Worm (Caenorhabditis elegans) whole organism, young adult: Measurements from ENCODE around the gene F53A9.6.

ENCODE experiments used
- F23B12.7 ChIP-seq: sonication (generic microtip); optimal IDR thresholded peaks from 2 replicates; lab custom pipeline; 2017; ENCODE audit warnings: missing genetic modification characterization, mild to moderate bottlenecking, missing compliant biosample characterization, antibody characterized with exemption, moderate library complexity; ENCODE audit not compliant: insufficient read depth
- T07F8.4 ChIP-seq: sonication (generic microtip); optimal IDR thresholded peaks from 2 replicates; lab custom pipeline; 2016; ENCODE audit warnings: mild to moderate bottlenecking, missing genetic modification characterization, moderate library complexity, missing compliant biosample characterization
- Y53G8AR.9 ChIP-seq: fragments of 200-800 bp; sonication (Bioruptor generic); conservative IDR thresholded peaks from 2 replicates; pipeline ENCODE4 v1.3.6; 2022; ENCODE audit warnings: missing genetic modification reagents, missing genetic modification characterization, missing compliant biosample characterization
- atf-7 ChIP-seq: sonication (generic microtip); optimal IDR thresholded peaks from 2 replicates; lab custom pipeline; 2017; ENCODE audit warnings: mild to moderate bottlenecking, missing genetic modification characterization, missing compliant biosample characterization
- cebp-1 ChIP-seq, 2 experiments: fragments of 200-800 bp in 1 of 2; sonication (Bioruptor generic) in 1 of 2; sonication (generic microtip) in 1 of 2; IDR thresholded peaks in 1 of 2; optimal IDR thresholded peaks in 1 of 2; 2 replicates each; pipeline versions ENCODE4 v1.3.6 to Lab custom; 2017 to 2022; ENCODE audit warnings: missing compliant biosample characterization in 2 of 2, missing genetic modification characterization in 2 of 2, mild to moderate bottlenecking in 1 of 2, missing genetic modification reagents in 1 of 2, moderate library complexity in 1 of 2
- cebp-2 ChIP-seq: fragments of 200-800 bp; sonication (Bioruptor generic); IDR thresholded peaks from 2 replicates; pipeline ENCODE4 v1.3.6; 2022; ENCODE audit warnings: missing genetic modification characterization, missing compliant biosample characterization
- ceh-27 ChIP-seq: fragments of 200-800 bp; sonication (Bioruptor generic); optimal IDR thresholded peaks from 2 replicates; lab custom pipeline; 2018; ENCODE audit warnings: mild to moderate bottlenecking, missing genetic modification characterization, moderate library complexity, missing compliant biosample characterization
- ceh-79 ChIP-seq: sonication (generic microtip); optimal IDR thresholded peaks from 2 replicates; lab custom pipeline; 2017; ENCODE audit warnings: mild to moderate bottlenecking, missing genetic modification characterization, missing compliant biosample characterization
- ceh-91 ChIP-seq: fragments of 200-800 bp; sonication (Bioruptor generic); IDR thresholded peaks from 2 replicates; pipeline ENCODE4 v1.3.6; 2022; ENCODE audit warnings: missing genetic modification reagents, missing genetic modification characterization, missing compliant biosample characterization
- chd-7 ChIP-seq: sonication (generic microtip); optimal IDR thresholded peaks from 2 replicates; lab custom pipeline; 2016; ENCODE audit warnings: mild to moderate bottlenecking, missing genetic modification characterization, moderate library complexity, missing compliant biosample characterization
- die-1 ChIP-seq: sonication (generic microtip); optimal IDR thresholded peaks from 2 replicates; lab custom pipeline; 2016; ENCODE audit warnings: missing genotype, mild to moderate bottlenecking, missing genetic modification characterization, missing compliant biosample characterization
- dpff-1 ChIP-seq: sonication (generic microtip); optimal IDR thresholded peaks from 2 replicates; lab custom pipeline; 2017; ENCODE audit warnings: mild to moderate bottlenecking, missing genetic modification characterization, missing compliant biosample characterization
- egl-44 ChIP-seq: fragments of 200-800 bp; sonication (Bioruptor generic); IDR thresholded peaks from 2 replicates; pipeline ENCODE4 v1.3.6; 2022; ENCODE audit warnings: missing genetic modification reagents, missing genetic modification characterization, missing compliant biosample characterization
- egrh-3 ChIP-seq: fragments of 200-800 bp; sonication (Bioruptor generic); IDR thresholded peaks from 2 replicates; pipeline ENCODE4 v1.3.6; 2022; ENCODE audit warnings: missing genetic modification reagents, missing genetic modification characterization, missing compliant biosample characterization
- ekl-4 ChIP-seq: fragments of 200-800 bp; sonication (Bioruptor generic); IDR thresholded peaks from 2 replicates; pipeline ENCODE4 v1.3.6; 2022; ENCODE audit warnings: missing genetic modification reagents, missing genetic modification characterization, missing compliant biosample characterization
- fkh-3 ChIP-seq: sonication (generic microtip); optimal IDR thresholded peaks from 2 replicates; lab custom pipeline; 2016; ENCODE audit warnings: mild to moderate bottlenecking, missing genetic modification characterization, missing compliant biosample characterization
- gei-17 ChIP-seq: fragments of 200-800 bp; sonication (Bioruptor generic); optimal IDR thresholded peaks from 2 replicates; lab custom pipeline; 2018; ENCODE audit warnings: mild to moderate bottlenecking, missing genetic modification characterization, missing compliant biosample characterization
- let-526 ChIP-seq: fragments of 200-800 bp; sonication (Bioruptor generic); IDR thresholded peaks from 2 replicates; pipeline ENCODE4 v1.3.6; 2022; ENCODE audit warnings: missing genetic modification reagents, missing genetic modification characterization, missing compliant biosample characterization
- let-607 ChIP-seq, 2 experiments: fragments of 200-800 bp in 1 of 2; sonication (Bioruptor generic) in 1 of 2; sonication (generic microtip) in 1 of 2; optimal IDR thresholded peaks; 2 replicates each; lab custom pipeline; 2016 to 2018; ENCODE audit warnings: mild to moderate bottlenecking in 2 of 2, missing compliant biosample characterization in 2 of 2, missing genetic modification characterization in 2 of 2, moderate library complexity in 2 of 2, missing genotype in 1 of 2
- lin-26 ChIP-seq: fragments of 200-800 bp; sonication (Bioruptor generic); IDR thresholded peaks from 2 replicates; pipeline ENCODE4 v1.3.6; 2022; ENCODE audit warnings: missing genetic modification reagents, missing genetic modification characterization, missing compliant biosample characterization
- lin-40 ChIP-seq: sonication (generic microtip); optimal IDR thresholded peaks from 2 replicates; lab custom pipeline; 2016; ENCODE audit warnings: missing genetic modification characterization, mild to moderate bottlenecking, missing compliant biosample characterization, missing genotype, missing genetic modification reagents
- lin-54 ChIP-seq: fragments of 200-800 bp; sonication (Bioruptor generic); optimal IDR thresholded peaks from 2 replicates; lab custom pipeline; 2018; ENCODE audit warnings: mild to moderate bottlenecking, missing genetic modification characterization, missing compliant biosample characterization
- lsl-1 ChIP-seq: fragments of 200-800 bp; sonication (Bioruptor generic); optimal IDR thresholded peaks from 2 replicates; lab custom pipeline; 2018; ENCODE audit warnings: mild to moderate bottlenecking, missing genetic modification characterization, moderate library complexity, missing compliant biosample characterization
- madf-3 ChIP-seq: fragments of 200-800 bp; sonication (Bioruptor generic); IDR thresholded peaks from 2 replicates; pipeline ENCODE4 v1.3.6; 2022; ENCODE audit warnings: missing genetic modification reagents, missing genetic modification characterization, missing compliant biosample characterization
- mcd-1 ChIP-seq: fragments of 200-800 bp; sonication (Bioruptor generic); IDR thresholded peaks from 2 replicates; pipeline ENCODE4 v1.3.6; 2022; ENCODE audit warnings: missing genetic modification reagents, missing genetic modification characterization, missing compliant biosample characterization
- nfyb-1 ChIP-seq: fragments of 200-800 bp; sonication (Bioruptor generic); IDR thresholded peaks from 2 replicates; pipeline ENCODE4 v1.3.6; 2022; ENCODE audit warnings: missing genetic modification reagents, missing genetic modification characterization, missing compliant biosample characterization
- nhr-80 ChIP-seq: sonication (generic microtip); optimal IDR thresholded peaks from 2 replicates; lab custom pipeline; 2016; ENCODE audit warnings: missing genetic modification characterization, missing compliant biosample characterization
- nhr-90 ChIP-seq: sonication (generic microtip); optimal IDR thresholded peaks from 2 replicates; lab custom pipeline; 2016; ENCODE audit warnings: missing genotype, mild to moderate bottlenecking, missing genetic modification characterization, missing compliant biosample characterization
- pbrm-1 ChIP-seq: fragments of 200-800 bp; sonication (Bioruptor generic); IDR thresholded peaks from 2 replicates; pipeline ENCODE4 v1.3.6; 2022; ENCODE audit warnings: missing genetic modification reagents, missing genetic modification characterization, missing compliant biosample characterization
- rec-8 ChIP-seq, 2 experiments: sonication (generic microtip); optimal IDR thresholded peaks; 2 replicates each; lab custom pipeline; 2016; ENCODE audit warnings: mild to moderate bottlenecking in 2 of 2, missing genetic modification characterization in 2 of 2, missing genetic modification reagents in 2 of 2, missing genotype in 2 of 2, missing biosample characterization in 1 of 2, missing compliant biosample characterization in 1 of 2, moderate library complexity in 1 of 2
- rpc-1 ChIP-seq, 2 experiments: fragments of 150-350 bp in 1 of 2; sonication (generic microtip) in 1 of 2; optimal IDR thresholded peaks; 2 replicates each; lab custom pipeline; 2014 to 2018; ENCODE audit warnings: missing biosample characterization in 1 of 2, missing genetic modification characterization in 1 of 2, missing genetic modification reagents in 1 of 2, missing genotype in 1 of 2
- snpc-1.1 ChIP-seq: sonication (generic microtip); optimal IDR thresholded peaks from 2 replicates; lab custom pipeline; 2017; ENCODE audit warnings: missing genetic modification characterization, mild to moderate bottlenecking, missing compliant biosample characterization, antibody characterized with exemption, moderate library complexity, missing genotype, missing genetic modification reagents; ENCODE audit not compliant: insufficient read depth
- somi-1 ChIP-seq: fragments of 200-800 bp; sonication (Bioruptor generic); optimal IDR thresholded peaks from 2 replicates; lab custom pipeline; 2018; ENCODE audit warnings: mild to moderate bottlenecking, missing genetic modification characterization, missing compliant biosample characterization
- tbx-9 ChIP-seq: sonication (generic microtip); optimal IDR thresholded peaks from 2 replicates; lab custom pipeline; 2016; ENCODE audit warnings: borderline replicate concordance, missing genetic modification characterization, inconsistent platforms, missing compliant biosample characterization
- tlf-1 ChIP-seq: fragments of 200-800 bp; sonication (Bioruptor generic); optimal IDR thresholded peaks from 2 replicates; lab custom pipeline; 2018; ENCODE audit warnings: mild to moderate bottlenecking, missing genetic modification characterization, missing compliant biosample characterization
- unc-130 ChIP-seq: sonication (generic microtip); optimal IDR thresholded peaks from 2 replicates; lab custom pipeline; 2016; ENCODE audit warnings: missing genetic modification reagents, missing genetic modification characterization, missing compliant biosample characterization
- unc-62 ChIP-seq: fragments of 150-350 bp; optimal IDR thresholded peaks from 2 replicates; lab custom pipeline; 2014; ENCODE audit warnings: missing biosample characterization, missing genetic modification reagents, missing genetic modification characterization
- ztf-25 ChIP-seq: fragments of 200-800 bp; sonication (Bioruptor generic); IDR thresholded peaks from 2 replicates; pipeline ENCODE4 v1.3.6; 2022; ENCODE audit warnings: missing genetic modification reagents, missing genetic modification characterization, missing compliant biosample characterization
- ztf-26 ChIP-seq: sonication (generic microtip); optimal IDR thresholded peaks from 2 replicates; lab custom pipeline; 2017; ENCODE audit warnings: missing genetic modification characterization, missing compliant biosample characterization
- ztf-6 ChIP-seq: fragments of 200-800 bp; sonication (Bioruptor generic); IDR thresholded peaks from 2 replicates; pipeline ENCODE4 v1.3.6; 2022; ENCODE audit warnings: missing genetic modification reagents, missing genetic modification characterization, missing compliant biosample characterization

F53A9.6 gene

ce11 chrX:8677873-8678272 is 35.7 kb downstream of the F53A9.6 start:
- TF ChIP-seq mcd-1 (GFP tag; lab: Robert Waterston, UW), result no peak
- TF ChIP-seq ceh-27 (GFP tag; lab: Kevin White, UChicago), result no peak
- no peak for TF ChIP-seq lsl-1 (GFP tag; lab: Kevin White, UChicago)
- no peak for TF ChIP-seq let-607 (tag; optimal IDR thresholded peaks at IDR 0.05; lab: Kevin White, UChicago)
- no peak for TF ChIP-seq gei-17 (GFP tag; lab: Kevin White, UChicago)
- TF ChIP-seq ztf-26 (tag; lab: Kevin White, UChicago), result no peak
- no peak for TF ChIP-seq madf-3 (GFP tag; lab: Robert Waterston, UW)
- no peak for TF ChIP-seq lin-54
- no peak for TF ChIP-seq dpff-1 (tag; lab: Kevin White, UChicago)
- TF ChIP-seq tlf-1 (GFP tag; lab: Kevin White, UChicago), result no peak
- TF ChIP-seq egrh-3 (GFP tag; lab: Robert Waterston, UW), result no peak

ce11 chrX:8677320-8677719 is 36.3 kb downstream of the F53A9.6 start:
- no peak for TF ChIP-seq nhr-90 (tag; lab: Kevin White, UChicago)
- no peak for TF ChIP-seq ceh-91
- no peak for TF ChIP-seq fkh-3 (tag; lab: Kevin White, UChicago)
- no peak for TF ChIP-seq T07F8.4 (tag; lab: Kevin White, UChicago)

DNA sequence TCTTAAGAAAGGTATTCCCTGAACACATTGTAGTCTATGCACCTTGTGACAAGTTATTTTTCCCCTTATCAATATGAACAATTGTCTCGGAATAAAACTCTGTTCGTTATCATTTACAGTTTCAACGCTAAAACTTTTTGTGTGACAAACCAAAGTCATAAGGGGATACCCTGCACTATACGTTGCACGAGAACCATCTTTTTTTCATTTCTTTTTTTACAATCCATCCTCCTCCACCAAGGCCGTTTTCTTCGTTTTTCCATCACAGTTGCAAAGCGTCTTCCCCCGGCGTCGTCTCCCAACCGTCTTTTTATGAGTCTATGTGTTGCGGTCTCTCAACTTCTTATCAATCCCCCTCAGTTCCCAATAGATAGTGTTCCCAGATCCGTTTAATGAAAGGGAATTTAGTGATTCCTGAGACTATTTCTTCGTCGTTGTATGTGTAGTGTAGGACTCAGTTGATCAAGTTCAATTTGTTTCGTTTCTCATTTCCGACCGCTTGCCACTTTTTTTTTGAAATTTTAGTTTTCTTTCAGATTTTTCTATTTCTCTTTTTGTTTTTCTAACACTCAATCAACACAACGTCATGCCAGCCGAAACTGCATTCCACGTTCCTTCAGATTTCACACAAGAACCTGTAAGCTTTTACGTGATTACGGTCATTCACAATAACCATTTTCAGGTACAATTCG is 37.4 kb downstream of the F53A9.6 start:
- TF ChIP-seq rec-8 (tag; optimal IDR thresholded peaks at IDR 0.05; lab: Kevin White, UChicago), result no peak
- TF ChIP-seq nhr-80 (tag; lab: Kevin White, UChicago), result peak; percentile 88
- TF ChIP-seq atf-7 (tag; lab: Kevin White, UChicago), result peak; percentile 31
- TF ChIP-seq tbx-9, result no peak
- TF ChIP-seq pbrm-1 (GFP tag; lab: Robert Waterston, UW), result no peak
- 0 out of 2 replicates have a peak, but pooled peaks have one; percentile 48 for TF ChIP-seq egl-44 (GFP tag; lab: Robert Waterston, UW)
- TF ChIP-seq lin-26 (GFP tag; lab: Robert Waterston, UW), result peak; percentile 34; the same call in 1 of the 2 replicates
- peak; percentile 64 for TF ChIP-seq somi-1 (GFP tag; lab: Kevin White, UChicago)
- TF ChIP-seq dpff-1 (tag; lab: Kevin White, UChicago), result no peak
- peak; percentile 64 for TF ChIP-seq lin-40 (tag; lab: Kevin White, UChicago)
- no peak for TF ChIP-seq ztf-6 (GFP tag; lab: Robert Waterston, UW)
- no peak for TF ChIP-seq cebp-1 (GFP tag; IDR thresholded peaks at IDR 0.05; lab: Robert Waterston, UW)
- peak; percentile 52 for TF ChIP-seq cebp-1 (tag; optimal IDR thresholded peaks at IDR 0.05; lab: Kevin White, UChicago)
- TF ChIP-seq let-526 (GFP tag; lab: Robert Waterston, UW), result 0 out of 2 replicates have a peak, but pooled peaks have one; percentile 53
- TF ChIP-seq nfyb-1, result no peak
- peak; percentile 52 for TF ChIP-seq die-1 (tag; lab: Kevin White, UChicago)
- peak; percentile 73 for TF ChIP-seq ztf-26 (tag; lab: Kevin White, UChicago)
- TF ChIP-seq chd-7 (tag; lab: Kevin White, UChicago), result peak; percentile 20
- TF ChIP-seq unc-62, result no peak

- no peak for TF ChIP-seq ztf-25 (GFP tag; lab: Robert Waterston, UW)
- no peak for TF ChIP-seq unc-62
- no peak for TF ChIP-seq ekl-4 (GFP tag; lab: Robert Waterston, UW)
- TF ChIP-seq unc-130 (GFP tag; lab: Kevin White, UChicago), result no peak
- TF ChIP-seq F23B12.7 (tag; lab: Kevin White, UChicago), result no peak
- TF ChIP-seq ceh-79 (tag; lab: Kevin White, UChicago), result no peak
- no peak for TF ChIP-seq cebp-2
- TF ChIP-seq snpc-1.1 (tag; lab: Kevin White, UChicago), result no peak
- TF ChIP-seq Y53G8AR.9 (GFP tag; lab: Robert Waterston, UW), result no peak
- TF ChIP-seq rpc-1 (optimal IDR thresholded peaks at IDR 0.05; lab: Kevin White, UChicago), result no peak
- no peak for TF ChIP-seq rpc-1 (tag; optimal IDR thresholded peaks at IDR 0.05; lab: Kevin White, UChicago)
- TF ChIP-seq, all 124 proteins: peak for 0
These were observed 38.5 kb downstream of the F53A9.6 start for ce11 chrX:8675151-8675550.
